Worm (Caenorhabditis elegans): ENCODE data around the gene ric-3.

ce11 chrIV:7782292-7782691 lies 35.8 kb upstream of the ric-3 start, which contains the start of gene sec-10:
- TF ChIP-seq F26F4.8 (GFP tag; conservative IDR thresholded peaks at IDR 0.05) (no peak), pha-4 (GFP tag; IDR thresholded peaks at IDR 0.05) (no peak), pha-4 (tag; optimal IDR thresholded peaks at IDR 0.05) (no peak), aly-2 (tag; optimal IDR thresholded peaks at IDR 0.05) (no peak), fkh-10 (GFP tag; optimal IDR thresholded peaks at IDR 0.05) (no peak), ceh-82 (tag; optimal IDR thresholded peaks at IDR 0.05) (no peak), ceh-28 (tag; optimal IDR thresholded peaks at IDR 0.05) (no peak), unc-39 (tag; optimal IDR thresholded peaks at IDR 0.05) (no peak), nhr-6 (tag; optimal IDR thresholded peaks at IDR 0.05) (no peak)
